Fruit fly (Drosophila melanogaster): ENCODE measurements around the gene bocks.

bocks gene

dm6 chr3R:9581089-9581520 lies 9.7 kb downstream of the bocks start, which contains the start of gene CG8301 (continued):
- TF ChIP-seq sima (GFP tag; optimal IDR thresholded peaks at IDR 0.05) (no peak), crp (GFP tag; optimal IDR thresholded peaks at IDR 0.05) (peak in 1 of 2 experiments; percentile 75), CG7786 (GFP tag; optimal IDR thresholded peaks at IDR 0.05) (no peak), E2f2 (GFP tag; IDR thresholded peaks at IDR 0.05) (peak; percentile 28; the same call in 1 of the 2 replicates), CG11085 (GFP tag; IDR thresholded peaks at IDR 0.05) (no peak), hth (optimal IDR thresholded peaks at IDR 0.05) (no peak), CG10959 (GFP tag; IDR thresholded peaks at IDR 0.05) (no peak), dpn (GFP tag; optimal IDR thresholded peaks at IDR 0.05) (peak in 1 of 2 experiments; percentile 30), CG31441 (GFP tag; IDR thresholded peaks at IDR 0.05) (peak; percentile 46), CG10565 (GFP tag; optimal IDR thresholded peaks at IDR 0.05) (no peak), CG17359 (tag; optimal IDR thresholded peaks at IDR 0.05) (no peak), Abd-B (GFP tag; optimal IDR thresholded peaks at IDR 0.05) (no peak), dm (GFP tag; optimal IDR thresholded peaks at IDR 0.05) (no peak), sna (GFP tag; IDR thresholded peaks at IDR 0.05; ENCODE audit: partially characterized antibody) (no peak), Dek (tag; optimal IDR thresholded peaks at IDR 0.05) (peak; percentile 31), CG4617 (GFP tag; optimal IDR thresholded peaks at IDR 0.05; ENCODE audit: borderline replicate concordance) (no peak), NfI (GFP tag; optimal IDR thresholded peaks at IDR 0.05) (peak; percentile 22), HLHmδ (GFP tag; optimal IDR thresholded peaks at IDR 0.05) (no peak), CG4424 (GFP tag; optimal IDR thresholded peaks at IDR 0.05) (no peak), CG18599 (GFP tag; optimal IDR thresholded peaks at IDR 0.05) (peak; percentile 41), Bteb2 (GFP tag; optimal IDR thresholded peaks at IDR 0.05) (peak; percentile 8), Gsc (GFP tag; IDR thresholded peaks at IDR 0.05) (no peak), bigmax (GFP tag; optimal IDR thresholded peaks at IDR 0.05) (no peak), mld (GFP tag; IDR thresholded peaks at IDR 0.05; ENCODE audit: partially characterized antibody) (no peak), Hmr (GFP tag; optimal IDR thresholded peaks at IDR 0.05) (peak; percentile 49), CG5953 (GFP tag; IDR thresholded peaks at IDR 0.05) (no peak), CG17568 (GFP tag; optimal IDR thresholded peaks at IDR 0.05) (no peak), CG12659 (GFP tag; optimal IDR thresholded peaks at IDR 0.05) (no peak), Optix (GFP tag; IDR thresholded peaks at IDR 0.05) (no peak), ind (GFP tag; optimal IDR thresholded peaks at IDR 0.05) (no peak), unpg (GFP tag; optimal IDR thresholded peaks at IDR 0.05) (peak; percentile 51), sim (GFP tag; IDR thresholded peaks at IDR 0.05) (no peak), CG34376 (GFP tag; optimal IDR thresholded peaks at IDR 0.05) (peak; percentile 15), NFAT (GFP tag; IDR thresholded peaks at IDR 0.05) (peak; percentile 16; the same call in 1 of the 2 replicates), CG31365 (tag; optimal IDR thresholded peaks at IDR 0.05) (no peak), CG6813 (GFP tag; optimal IDR thresholded peaks at IDR 0.05) (no peak), CG17829 (tag; optimal IDR thresholded peaks at IDR 0.05) (no peak), BtbVII (GFP tag; optimal IDR thresholded peaks at IDR 0.05) (no peak), Deaf1 (tag; optimal IDR thresholded peaks at IDR 0.05) (peak; percentile 77), CG15514 (GFP tag; optimal IDR thresholded peaks at IDR 0.05) (peak; percentile 48), HHEX (GFP tag; optimal IDR thresholded peaks at IDR 0.05) (no peak), peb (GFP tag; IDR thresholded peaks at IDR 0.05) (no peak), Aef1 (GFP tag; IDR thresholded peaks at IDR 0.05) (no peak), schlank (tag; optimal IDR thresholded peaks at IDR 0.05) (no peak), CG2120 (GFP tag; optimal IDR thresholded peaks at IDR 0.05) (peak; percentile 60), CG11723 (GFP tag; optimal IDR thresholded peaks at IDR 0.05) (no peak), stc (GFP tag; IDR thresholded peaks at IDR 0.05) (peak; percentile 40; the same call in 1 of the 2 replicates), MESR4 (GFP tag; optimal IDR thresholded peaks at IDR 0.05) (peak; percentile 4), tgo (GFP tag; IDR thresholded peaks at IDR 0.05) (no peak; the same call in 2 of the 3 replicates), Med (GFP tag) (no peak)

All from whole organism, embryonic.